Worm (Caenorhabditis elegans): Measurements from ENCODE around the gene ZK1321.4.
A peak's percentile ranks its signal among the peaks of the same experiment; 100 is the strongest.

DNA sequence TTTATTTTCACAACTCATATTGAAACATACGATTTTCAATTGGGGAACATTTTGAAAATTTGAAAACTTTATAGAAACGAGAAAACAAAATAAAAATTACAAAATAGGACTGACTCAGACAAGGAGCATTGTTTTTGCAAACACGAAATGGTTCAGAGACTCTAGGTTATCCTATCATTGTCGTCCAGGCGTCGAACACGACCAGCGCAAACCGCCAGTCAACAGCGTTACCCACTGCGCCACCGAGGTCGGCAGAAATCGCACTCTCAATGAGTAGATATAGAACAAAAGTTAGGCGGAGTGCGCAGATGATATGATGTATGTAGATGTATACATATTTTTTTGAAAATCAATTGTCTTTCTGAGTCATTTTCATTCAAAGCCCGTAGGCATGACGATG, 911 bp upstream of the ZK1321.4 start:
- TF ChIP-seq unc-39 (tag; optimal IDR thresholded peaks at IDR 0.05) = no peak
- peak; percentile 79 for TF ChIP-seq nhr-43 (tag; optimal IDR thresholded peaks at IDR 0.05; ENCODE audit: poor library complexity, severe bottlenecking)
- TF ChIP-seq skn-1 (tag; optimal IDR thresholded peaks at IDR 0.05) = peak; percentile 22
- peak; percentile 27 for TF ChIP-seq snpc-4 (tag; optimal IDR thresholded peaks at IDR 0.05)
- no peak for TF ChIP-seq nhr-77 (tag; optimal IDR thresholded peaks at IDR 0.05)
- TF ChIP-seq nhr-76 (tag; optimal IDR thresholded peaks at IDR 0.05) = no peak
- TF ChIP-seq ceh-9 (tag; optimal IDR thresholded peaks at IDR 0.05) = no peak
- no peak for TF ChIP-seq mdl-1 (tag; optimal IDR thresholded peaks at IDR 0.05)
- TF ChIP-seq pqm-1 (tag; optimal IDR thresholded peaks at IDR 0.05) = no peak

Measured in whole organism, L3 larva.